Worm (Caenorhabditis elegans) whole organism, L3 larva: ENCODE data around the gene Y46G5A.39.

ENCODE experiments used
- ama-1 ChIP-seq: fragments of 150-350 bp; optimal IDR thresholded peaks from 2 replicates; lab custom pipeline; 2018
- ceh-16 ChIP-seq: sonication (generic microtip); optimal IDR thresholded peaks from 2 replicates; lab custom pipeline; 2017; ENCODE audit warnings: missing biosample characterization, missing genetic modification characterization
- elt-1 ChIP-seq: fragments of 150-350 bp; optimal IDR thresholded peaks from 2 replicates; lab custom pipeline; 2014; ENCODE audit warnings: missing biosample characterization, missing genetic modification characterization
- fkh-10 ChIP-seq: sonication (generic microtip); optimal IDR thresholded peaks from 2 replicates; lab custom pipeline; 2017; ENCODE audit warnings: missing biosample characterization, missing genetic modification reagents, missing genetic modification characterization
- lin-39 ChIP-seq: fragments of 150-350 bp; optimal IDR thresholded peaks from 2 replicates; lab custom pipeline; 2018; ENCODE audit warnings: missing biosample characterization, missing genetic modification reagents, missing genetic modification characterization
- nfya-1 ChIP-seq: sonication (generic microtip); optimal IDR thresholded peaks from 2 replicates; lab custom pipeline; 2017; ENCODE audit warnings: missing genetic modification characterization, mild to moderate bottlenecking, missing compliant biosample characterization, antibody characterized with exemption, moderate library complexity; ENCODE audit not compliant: insufficient read depth
- nhr-25 ChIP-seq: sonication (generic microtip); optimal IDR thresholded peaks from 2 replicates; lab custom pipeline; 2017; ENCODE audit warnings: missing biosample characterization, missing genetic modification characterization
- nhr-28 ChIP-seq: fragments of 150-350 bp; optimal IDR thresholded peaks from 2 replicates; lab custom pipeline; 2014; ENCODE audit warnings: missing biosample characterization, missing genetic modification characterization
- nhr-77 ChIP-seq: fragments of 150-350 bp; optimal IDR thresholded peaks from 2 replicates; lab custom pipeline; 2014; ENCODE audit warnings: missing biosample characterization, missing genetic modification characterization
- pqm-1 ChIP-seq: fragments of 150-350 bp; optimal IDR thresholded peaks from 2 replicates; lab custom pipeline; 2017; ENCODE audit warnings: missing biosample characterization, missing genetic modification characterization, inconsistent platforms
- tbx-2 ChIP-seq: sonication (generic microtip); optimal IDR thresholded peaks from 2 replicates; lab custom pipeline; 2016; ENCODE audit warnings: mild to moderate bottlenecking, missing genetic modification characterization, missing compliant biosample characterization
- ztf-11 ChIP-seq: fragments of 150-350 bp; optimal IDR thresholded peaks from 2 replicates; lab custom pipeline; 2014; ENCODE audit warnings: missing biosample characterization, missing genetic modification characterization

DNA sequence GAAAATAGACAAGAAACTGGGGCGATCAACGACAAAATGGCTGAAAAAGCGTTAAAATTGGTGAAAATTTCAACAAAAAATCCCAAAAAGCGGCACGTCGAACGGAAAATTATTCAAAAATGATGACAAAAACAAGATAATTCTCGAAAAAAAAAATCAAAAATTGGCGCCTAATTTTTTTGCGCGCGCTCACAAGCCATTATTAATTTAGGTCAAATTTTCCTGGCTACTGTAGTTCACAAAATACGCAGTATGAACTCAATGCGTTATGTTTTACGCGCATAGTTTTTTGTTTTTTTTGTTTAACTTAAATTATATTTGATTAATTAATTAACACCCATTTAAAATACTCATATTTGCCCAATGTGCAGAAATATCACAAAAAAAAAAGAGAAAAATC, 14.3 kb downstream of the Y46G5A.39 start:
- TF ChIP-seq ama-1 (lab: Kevin White, UChicago) (no peak), lin-39 (no peak), ceh-16 (tag; lab: Kevin White, UChicago) (no peak), tbx-2 (tag; lab: Kevin White, UChicago) (no peak), nfya-1 (tag; lab: Kevin White, UChicago) (no peak), elt-1 (no peak), fkh-10 (no peak), pqm-1 (tag; lab: Kevin White, UChicago) (no peak), nhr-77 (no peak), ztf-11 (no peak), nhr-25 (tag; lab: Kevin White, UChicago) (no peak), nhr-28 (tag; lab: Kevin White, UChicago) (no peak)
